Worm (Caenorhabditis elegans) whole organism, early embryonic: ENCODE data around the gene K11D12.6.

Experiments
- B0310.2 ChIP-seq: sonication (generic microtip); optimal IDR thresholded peaks from 2 replicates; lab custom pipeline; 2016; ENCODE audit warnings: mild to moderate bottlenecking, missing genetic modification characterization, missing compliant biosample characterization
- F13C5.2 ChIP-seq: sonication (generic microtip); optimal IDR thresholded peaks from 2 replicates; lab custom pipeline; 2017; ENCODE audit warnings: mild to moderate bottlenecking, missing genetic modification characterization, inconsistent platforms, missing compliant biosample characterization
- aly-1 ChIP-seq: sonication (generic microtip); optimal IDR thresholded peaks from 2 replicates; lab custom pipeline; 2016; ENCODE audit warnings: missing genetic modification characterization, missing compliant biosample characterization
- ama-1 ChIP-seq: fragments of 150-350 bp; optimal IDR thresholded peaks from 2 replicates; lab custom pipeline; 2014
- ceh-13 ChIP-seq: fragments of 200-800 bp; sonication (Bioruptor generic); optimal IDR thresholded peaks from 2 replicates; lab custom pipeline; 2018; ENCODE audit warnings: mild to moderate bottlenecking, missing genetic modification characterization, missing compliant biosample characterization
- ceh-36 ChIP-seq: sonication (generic microtip); optimal IDR thresholded peaks from 2 replicates; lab custom pipeline; 2016; ENCODE audit warnings: missing genetic modification characterization, inconsistent platforms, missing compliant biosample characterization
- ets-7 ChIP-seq: sonication (generic microtip); optimal IDR thresholded peaks from 2 replicates; lab custom pipeline; 2016; ENCODE audit warnings: missing genotype, missing genetic modification characterization, missing compliant biosample characterization
- flt-1 ChIP-seq: fragments of 200-800 bp; sonication (Bioruptor generic); IDR thresholded peaks from 2 replicates; pipeline ENCODE4 v1.3.6; 2022; ENCODE audit warnings: missing genetic modification characterization, missing compliant biosample characterization
- hmbx-1 ChIP-seq: sonication (generic microtip); optimal IDR thresholded peaks from 2 replicates; lab custom pipeline; 2016; ENCODE audit warnings: mild to moderate bottlenecking, missing genetic modification characterization, missing compliant biosample characterization
- hmg-4 ChIP-seq: fragments of 200-800 bp; sonication (Bioruptor generic); optimal IDR thresholded peaks from 2 replicates; lab custom pipeline; 2018; ENCODE audit warnings: mild to moderate bottlenecking, missing genetic modification characterization, missing compliant biosample characterization
- hnd-1 ChIP-seq: sonication (generic microtip); optimal IDR thresholded peaks from 2 replicates; lab custom pipeline; 2016; ENCODE audit warnings: missing genetic modification characterization, missing compliant biosample characterization
- pes-1 ChIP-seq: fragments of 200-800 bp; sonication (Bioruptor generic); IDR thresholded peaks from 2 replicates; pipeline ENCODE4 v1.3.6; 2022; ENCODE audit warnings: missing genetic modification reagents, missing genetic modification characterization, missing compliant biosample characterization
- scrt-1 ChIP-seq: fragments of 200-800 bp; sonication (Bioruptor generic); IDR thresholded peaks from 2 replicates; pipeline ENCODE4 v1.3.6; 2022; ENCODE audit warnings: missing genetic modification characterization, missing compliant biosample characterization
- sea-1 ChIP-seq: fragments of 200-800 bp; sonication (Bioruptor generic); conservative IDR thresholded peaks from 2 replicates; pipeline ENCODE4 v1.3.6; 2022; ENCODE audit warnings: missing genetic modification characterization, missing compliant biosample characterization
- tbx-11 ChIP-seq: fragments of 200-800 bp; sonication (Bioruptor generic); IDR thresholded peaks from 2 replicates; pipeline ENCODE4 v1.3.6; 2022; ENCODE audit warnings: missing genetic modification characterization, missing compliant biosample characterization
- tbx-37 ChIP-seq: fragments of 200-800 bp; sonication (Bioruptor generic); conservative IDR thresholded peaks from 2 replicates; pipeline ENCODE4 v1.3.6; 2022; ENCODE audit warnings: missing genetic modification reagents, missing genetic modification characterization, missing compliant biosample characterization
- tra-4 ChIP-seq: sonication (generic microtip); optimal IDR thresholded peaks from 2 replicates; lab custom pipeline; 2017; ENCODE audit warnings: missing genetic modification characterization, missing compliant biosample characterization

K11D12.6 gene

DNA sequence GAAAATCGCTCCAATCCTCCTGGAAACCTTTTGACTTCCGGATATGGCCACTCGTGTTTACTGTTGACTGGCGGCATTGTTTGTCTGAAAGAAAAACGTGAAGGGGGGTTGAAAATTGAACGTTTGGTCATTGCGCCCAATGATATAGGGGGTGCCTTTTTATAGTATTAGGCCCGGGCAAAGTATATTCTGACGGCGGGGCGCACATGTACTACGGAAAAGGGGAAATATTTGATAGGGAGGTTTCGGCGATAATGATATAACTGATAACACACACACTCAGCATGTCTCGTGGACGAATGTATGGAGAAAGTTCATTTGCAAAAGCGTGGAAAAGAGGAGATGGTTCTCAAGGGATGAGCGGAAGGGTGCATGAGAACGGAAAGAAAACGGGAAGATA lies 7.3 kb downstream of the K11D12.6 start, which contains the start of gene cpt-4:
cpt-4 (minus strand) TSS at position 84 of the 400 bp plus-strand sequence.
- no peak for TF ChIP-seq F13C5.2 (tag; lab: Kevin White, UChicago)
- TF ChIP-seq ceh-13 (GFP tag; lab: Kevin White, UChicago): no peak
- no peak for TF ChIP-seq pes-1 (GFP tag; lab: Robert Waterston, UW)
- TF ChIP-seq ceh-36 (tag; lab: Kevin White, UChicago): no peak

DNA sequence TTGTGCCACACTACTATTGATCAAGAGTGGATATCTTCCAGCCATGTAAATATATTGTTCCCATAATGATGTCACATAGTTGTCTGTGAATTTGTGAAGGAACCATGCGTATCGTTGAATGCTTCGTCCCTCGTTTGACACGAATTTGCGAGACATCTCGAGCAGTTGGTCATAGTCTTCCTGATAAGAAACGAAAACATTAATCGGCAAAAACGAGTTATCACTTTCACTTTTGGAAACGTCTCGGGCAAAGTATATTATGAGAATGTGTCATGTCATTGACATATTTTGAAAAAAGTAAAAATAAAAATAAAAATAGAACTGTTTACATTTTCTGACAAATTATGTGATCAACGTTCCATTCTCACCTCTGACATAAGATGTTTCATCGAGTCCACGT lies 8.5 kb downstream of the K11D12.6 start:
- TF ChIP-seq pes-1 (GFP tag; lab: Robert Waterston, UW): no peak
- no peak for TF ChIP-seq hmg-4 (GFP tag; lab: Kevin White, UChicago)
- TF ChIP-seq tbx-37 (GFP tag; lab: Robert Waterston, UW): no peak
- TF ChIP-seq ceh-36 (tag; lab: Kevin White, UChicago): no peak
- no peak for TF ChIP-seq B0310.2 (tag; lab: Kevin White, UChicago)
- no peak for TF ChIP-seq hnd-1 (tag; lab: Kevin White, UChicago)
- no peak for TF ChIP-seq ama-1 (lab: Kevin White, UChicago)
- no peak for TF ChIP-seq F13C5.2 (tag; lab: Kevin White, UChicago)
- no peak for TF ChIP-seq aly-1 (tag; lab: Kevin White, UChicago)
- no peak for TF ChIP-seq tbx-11 (GFP tag; lab: Robert Waterston, UW)
- TF ChIP-seq hmbx-1 (tag; lab: Kevin White, UChicago): no peak
- TF ChIP-seq sea-1: no peak
- TF ChIP-seq scrt-1 (GFP tag; lab: Robert Waterston, UW): no peak
- TF ChIP-seq tra-4 (tag; lab: Kevin White, UChicago): no peak

DNA sequence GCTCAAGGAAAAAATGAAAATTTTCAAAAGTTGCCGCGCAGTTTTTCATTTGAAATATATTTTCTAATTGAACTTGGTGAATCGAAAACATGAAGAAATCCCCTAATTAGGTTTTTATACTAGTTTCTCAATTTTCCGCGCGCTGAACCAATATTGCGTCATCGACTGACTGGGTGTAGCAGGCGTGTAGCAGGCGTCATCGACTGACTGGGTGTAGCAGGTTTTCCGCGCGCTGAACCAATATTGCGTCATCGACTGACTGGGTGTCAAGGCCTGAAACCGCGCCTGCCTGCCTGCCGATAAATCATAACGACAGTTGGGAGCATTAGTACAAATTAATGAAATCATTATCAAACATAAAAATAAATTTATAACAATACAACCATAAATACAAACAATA lies 11.6 kb downstream of the K11D12.6 start:
- TF ChIP-seq B0310.2 (tag; lab: Kevin White, UChicago) (no peak), scrt-1 (GFP tag; lab: Robert Waterston, UW) (no peak), hnd-1 (tag; lab: Kevin White, UChicago) (no peak), flt-1 (no peak), hmg-4 (GFP tag; lab: Kevin White, UChicago) (peak; percentile 37)

DNA sequence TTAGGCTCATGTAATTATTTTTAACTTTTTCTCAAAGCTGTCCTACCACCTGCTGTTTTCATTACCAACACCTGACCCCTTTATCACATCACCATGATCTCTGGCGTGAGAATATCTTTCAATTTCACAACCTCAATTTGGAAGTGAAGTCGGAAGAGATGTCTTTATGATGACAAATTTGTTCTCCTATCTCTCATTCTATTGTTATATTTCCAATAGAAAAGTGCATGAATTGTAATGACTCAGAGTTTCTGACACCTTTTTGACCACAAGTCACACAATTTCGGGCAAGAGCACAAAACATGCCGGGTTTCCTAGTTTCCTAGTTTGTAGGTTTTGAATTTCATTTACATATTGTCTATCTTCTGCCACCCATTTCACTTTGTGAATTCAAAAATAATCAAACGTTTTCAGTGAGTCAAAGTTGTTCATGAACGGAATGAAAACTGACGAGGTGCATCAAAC lies 16.1 kb downstream of the K11D12.6 start, which contains the start of gene srr-4:
srr-4 (plus strand) TSS at position 415 of the 465 bp plus-strand sequence.
- TF ChIP-seq scrt-1 (GFP tag; lab: Robert Waterston, UW) (no peak), hmg-4 (GFP tag; lab: Kevin White, UChicago) (no peak), tbx-37 (GFP tag; lab: Robert Waterston, UW) (no peak)

DNA sequence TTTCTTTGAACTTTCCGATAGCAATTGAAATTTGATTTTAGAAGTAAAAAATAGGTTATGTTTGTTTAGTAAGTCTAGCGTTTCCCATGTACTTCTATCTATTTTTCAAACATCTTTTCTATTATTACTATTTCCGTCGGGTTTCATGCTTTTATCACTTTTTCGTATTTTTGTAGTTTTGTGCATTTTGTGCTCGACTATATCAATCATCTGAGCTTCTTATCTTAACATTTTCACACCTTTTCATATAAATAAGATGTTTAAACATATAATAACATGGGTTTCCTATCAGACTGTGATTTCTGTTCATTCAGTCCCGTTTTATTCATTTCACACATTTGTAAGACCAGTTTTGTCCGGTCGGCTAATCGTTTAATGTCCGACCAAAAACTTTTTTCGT lies 16.9 kb downstream of the K11D12.6 start:
- TF ChIP-seq ceh-13 (GFP tag; lab: Kevin White, UChicago) (no peak), ama-1 (lab: Kevin White, UChicago) (no peak), B0310.2 (tag; lab: Kevin White, UChicago) (no peak), ceh-36 (tag; lab: Kevin White, UChicago) (no peak), aly-1 (tag; lab: Kevin White, UChicago) (no peak), hnd-1 (tag; lab: Kevin White, UChicago) (no peak), ets-7 (tag; lab: Kevin White, UChicago) (no peak), flt-1 (no peak), tbx-11 (GFP tag; lab: Robert Waterston, UW) (no peak), F13C5.2 (tag; lab: Kevin White, UChicago) (no peak), tbx-37 (GFP tag; lab: Robert Waterston, UW) (no peak), scrt-1 (GFP tag; lab: Robert Waterston, UW) (no peak), hmbx-1 (tag; lab: Kevin White, UChicago) (no peak), tra-4 (tag; lab: Kevin White, UChicago) (no peak), hmg-4 (GFP tag; lab: Kevin White, UChicago) (no peak), sea-1 (no peak), pes-1 (GFP tag; lab: Robert Waterston, UW) (no peak)

DNA sequence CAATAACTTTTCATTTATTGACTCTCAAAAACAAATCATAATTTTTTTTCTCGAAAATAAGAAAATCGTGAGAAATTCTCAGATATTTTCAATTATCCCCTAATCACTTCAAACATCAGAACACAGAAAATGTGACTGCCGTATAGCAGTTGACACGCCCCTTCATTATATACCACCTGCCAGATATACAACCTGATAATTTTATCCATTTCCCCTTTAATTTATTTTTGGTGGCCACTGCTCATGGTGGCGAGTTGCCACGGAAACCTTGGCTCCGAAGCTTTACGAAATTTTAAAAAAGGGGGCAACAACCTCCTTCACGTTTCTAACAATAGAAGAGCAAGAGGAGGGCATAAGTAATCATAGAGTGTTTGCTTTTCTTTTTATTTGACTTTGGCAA lies 18.2 kb downstream of the K11D12.6 start:
- TF ChIP-seq tbx-11 (GFP tag; lab: Robert Waterston, UW) (no peak), flt-1 (no peak), hmbx-1 (tag; lab: Kevin White, UChicago) (no peak), hnd-1 (tag; lab: Kevin White, UChicago) (no peak), sea-1 (no peak), ets-7 (tag; lab: Kevin White, UChicago) (no peak), aly-1 (tag; lab: Kevin White, UChicago) (no peak), ceh-36 (tag; lab: Kevin White, UChicago) (no peak), ama-1 (lab: Kevin White, UChicago) (no peak), tra-4 (tag; lab: Kevin White, UChicago) (no peak), B0310.2 (tag; lab: Kevin White, UChicago) (no peak), tbx-37 (GFP tag; lab: Robert Waterston, UW) (no peak), scrt-1 (GFP tag; lab: Robert Waterston, UW) (no peak), hmg-4 (GFP tag; lab: Kevin White, UChicago) (no peak), F13C5.2 (tag; lab: Kevin White, UChicago) (no peak), pes-1 (GFP tag; lab: Robert Waterston, UW) (no peak), ceh-13 (GFP tag; lab: Kevin White, UChicago) (no peak)

DNA sequence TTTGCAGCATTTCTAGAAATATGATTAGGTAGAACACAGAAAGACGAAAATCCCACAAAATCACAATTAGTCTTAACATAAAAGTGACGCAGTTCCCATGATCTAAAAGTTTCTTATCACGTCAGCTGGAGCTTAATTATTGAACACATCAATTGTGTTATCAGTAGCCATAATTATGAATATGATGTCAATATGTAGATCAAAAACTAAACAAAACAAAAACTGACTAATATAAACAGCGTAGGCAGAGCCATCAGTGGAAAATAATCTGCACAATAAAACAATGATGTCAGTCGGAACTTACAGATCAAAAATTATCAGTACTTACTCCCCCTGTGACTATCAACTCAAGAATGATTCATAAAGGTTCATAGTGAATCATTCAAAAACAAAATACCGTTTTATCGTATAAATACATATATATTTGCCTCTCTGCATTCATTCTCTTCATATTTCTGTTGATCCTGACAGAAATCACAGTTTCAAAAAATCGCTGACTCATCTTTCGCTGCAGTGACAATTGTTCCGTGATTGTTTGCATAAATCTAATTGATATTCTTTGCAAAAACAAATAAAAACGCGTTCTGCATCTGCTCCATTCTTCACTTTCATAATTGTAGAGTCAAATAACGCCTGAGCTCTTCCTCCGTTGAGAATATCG lies 22.6 kb downstream of the K11D12.6 start, which contains the start of gene srr-6:
srr-6 (plus strand) TSS at position 611 of the 661 bp plus-strand sequence.
- TF ChIP-seq hnd-1 (tag; lab: Kevin White, UChicago) (no peak), hmg-4 (GFP tag; lab: Kevin White, UChicago) (no peak), pes-1 (GFP tag; lab: Robert Waterston, UW) (no peak), aly-1 (tag; lab: Kevin White, UChicago) (no peak), B0310.2 (tag; lab: Kevin White, UChicago) (no peak), sea-1 (no peak), tbx-37 (GFP tag; lab: Robert Waterston, UW) (no peak), flt-1 (no peak), ama-1 (lab: Kevin White, UChicago) (no peak), ets-7 (tag; lab: Kevin White, UChicago) (no peak), tbx-11 (GFP tag; lab: Robert Waterston, UW) (no peak), F13C5.2 (tag; lab: Kevin White, UChicago) (no peak), hmbx-1 (tag; lab: Kevin White, UChicago) (no peak), tra-4 (tag; lab: Kevin White, UChicago) (no peak), scrt-1 (GFP tag; lab: Robert Waterston, UW) (no peak), ceh-36 (tag; lab: Kevin White, UChicago) (no peak), ceh-13 (GFP tag; lab: Kevin White, UChicago) (no peak)
